Worm (Caenorhabditis elegans) whole organism, late embryonic: ENCODE data around the gene C14C6.5.

Experiments used
- C08G9.2 ChIP-seq: sonication (generic microtip); optimal IDR thresholded peaks from 2 replicates; lab custom pipeline; 2016; ENCODE audit warnings: mild to moderate bottlenecking, missing genetic modification characterization, moderate library complexity, missing compliant biosample characterization
- F13H6.1 ChIP-seq: sonication (generic microtip); optimal IDR thresholded peaks from 2 replicates; lab custom pipeline; 2016; ENCODE audit warnings: missing genetic modification characterization, missing compliant biosample characterization
- K02D7.2 ChIP-seq: sonication (generic microtip); optimal IDR thresholded peaks from 2 replicates; lab custom pipeline; 2017; ENCODE audit warnings: mild to moderate bottlenecking, missing genetic modification characterization, missing compliant biosample characterization
- T23F11.4 ChIP-seq: fragments of 200-800 bp; sonication (Bioruptor generic); optimal IDR thresholded peaks from 2 replicates; lab custom pipeline; 2018; ENCODE audit warnings: mild to moderate bottlenecking, missing genetic modification characterization, missing compliant biosample characterization
- Y22D7AL.16 ChIP-seq: sonication (generic microtip); optimal IDR thresholded peaks from 2 replicates; lab custom pipeline; 2016; ENCODE audit warnings: missing genetic modification characterization, missing compliant biosample characterization
- ahr-1 ChIP-seq: sonication (generic microtip); optimal IDR thresholded peaks from 2 replicates; lab custom pipeline; 2016; ENCODE audit warnings: missing genetic modification characterization, missing compliant biosample characterization
- ceh-18 ChIP-seq: sonication (generic microtip); optimal IDR thresholded peaks from 2 replicates; lab custom pipeline; 2016; ENCODE audit warnings: missing genetic modification characterization, missing compliant biosample characterization
- ceh-2 ChIP-seq: sonication (generic microtip); optimal IDR thresholded peaks from 2 replicates; lab custom pipeline; 2016; ENCODE audit warnings: missing genotype, missing genetic modification characterization, missing compliant biosample characterization
- ceh-30 ChIP-seq: fragments of 150-350 bp; optimal IDR thresholded peaks from 2 replicates; lab custom pipeline; 2014; ENCODE audit warnings: missing biosample characterization, missing genetic modification characterization
- ceh-31 ChIP-seq: sonication (generic microtip); optimal IDR thresholded peaks from 2 replicates; lab custom pipeline; 2016; ENCODE audit warnings: missing genetic modification characterization, missing compliant biosample characterization
- ceh-34 ChIP-seq: sonication (generic microtip); optimal IDR thresholded peaks from 2 replicates; lab custom pipeline; 2016; ENCODE audit warnings: mild to moderate bottlenecking, missing genetic modification characterization, missing compliant biosample characterization
- ceh-48 ChIP-seq: sonication (generic microtip); optimal IDR thresholded peaks from 2 replicates; lab custom pipeline; 2016; ENCODE audit warnings: missing genetic modification characterization, inconsistent platforms, missing compliant biosample characterization
- ceh-9 ChIP-seq: sonication (generic microtip); optimal IDR thresholded peaks from 2 replicates; lab custom pipeline; 2016; ENCODE audit warnings: mild to moderate bottlenecking, missing genetic modification characterization, inconsistent platforms, missing compliant biosample characterization
- che-1 ChIP-seq: sonication (generic microtip); optimal IDR thresholded peaks from 2 replicates; lab custom pipeline; 2016; ENCODE audit warnings: mild to moderate bottlenecking, missing genetic modification characterization, missing compliant biosample characterization
- dmd-4 ChIP-seq: sonication (generic microtip); optimal IDR thresholded peaks from 2 replicates; lab custom pipeline; 2016; ENCODE audit warnings: borderline replicate concordance, missing genetic modification characterization, missing compliant biosample characterization
- dve-1 ChIP-seq: sonication (generic microtip); optimal IDR thresholded peaks from 2 replicates; lab custom pipeline; 2017; ENCODE audit warnings: antibody characterized with exemption, mild to moderate bottlenecking, missing genetic modification characterization, missing compliant biosample characterization
- elt-2 ChIP-seq: sonication (generic microtip); optimal IDR thresholded peaks from 2 replicates; lab custom pipeline; 2016; ENCODE audit warnings: missing genetic modification reagents, missing genetic modification characterization, missing compliant biosample characterization
- ets-4 ChIP-seq: sonication (generic microtip); optimal IDR thresholded peaks from 2 replicates; lab custom pipeline; 2016; ENCODE audit warnings: missing genetic modification characterization, missing compliant biosample characterization
- eyg-1 ChIP-seq: sonication (generic microtip); optimal IDR thresholded peaks from 2 replicates; lab custom pipeline; 2016; ENCODE audit warnings: missing genotype, missing genetic modification characterization, missing compliant biosample characterization
- fkh-10 ChIP-seq: fragments of 150-350 bp; optimal IDR thresholded peaks from 2 replicates; lab custom pipeline; 2014; ENCODE audit warnings: missing biosample characterization, missing genetic modification reagents, missing genetic modification characterization
- fkh-6 ChIP-seq: sonication (generic microtip); optimal IDR thresholded peaks from 2 replicates; lab custom pipeline; 2016; ENCODE audit warnings: missing genetic modification characterization, missing compliant biosample characterization
- gmeb-2 ChIP-seq: sonication (generic microtip); optimal IDR thresholded peaks from 2 replicates; lab custom pipeline; 2016; ENCODE audit warnings: missing genetic modification characterization, inconsistent platforms, missing compliant biosample characterization
- hlh-13 ChIP-seq: fragments of 200-800 bp; sonication (Bioruptor generic); optimal IDR thresholded peaks from 2 replicates; lab custom pipeline; 2018; ENCODE audit warnings: mild to moderate bottlenecking, missing genetic modification characterization, missing compliant biosample characterization
- hlh-15 ChIP-seq: sonication (generic microtip); optimal IDR thresholded peaks from 2 replicates; lab custom pipeline; 2016; ENCODE audit warnings: missing genetic modification characterization, missing compliant biosample characterization
- hlh-30 ChIP-seq: sonication (generic microtip); optimal IDR thresholded peaks from 2 replicates; lab custom pipeline; 2017; ENCODE audit warnings: antibody characterized with exemption, missing genetic modification characterization, missing compliant biosample characterization; ENCODE audit not compliant: insufficient read depth
- lin-11 ChIP-seq: fragments of 200-800 bp; sonication (Bioruptor generic); optimal IDR thresholded peaks from 2 replicates; lab custom pipeline; 2018; ENCODE audit warnings: mild to moderate bottlenecking, missing genetic modification characterization, missing compliant biosample characterization
- madf-2 ChIP-seq: sonication (generic microtip); optimal IDR thresholded peaks from 2 replicates; lab custom pipeline; 2017; ENCODE audit warnings: missing genetic modification characterization, missing compliant biosample characterization
- mec-3 ChIP-seq: sonication (generic microtip); optimal IDR thresholded peaks from 2 replicates; lab custom pipeline; 2016; ENCODE audit warnings: borderline replicate concordance, missing genetic modification characterization, missing compliant biosample characterization
- nhr-232 ChIP-seq: sonication (generic microtip); optimal IDR thresholded peaks from 2 replicates; lab custom pipeline; 2016; ENCODE audit warnings: missing genetic modification characterization, missing compliant biosample characterization
- pat-9 ChIP-seq: fragments of 200-800 bp; sonication (Bioruptor generic); optimal IDR thresholded peaks from 2 replicates; lab custom pipeline; 2018; ENCODE audit warnings: mild to moderate bottlenecking, missing genetic modification characterization, moderate library complexity, missing compliant biosample characterization
- pha-2 ChIP-seq: sonication (generic microtip); optimal IDR thresholded peaks from 2 replicates; lab custom pipeline; 2017; ENCODE audit warnings: mild to moderate bottlenecking, missing genetic modification characterization, missing compliant biosample characterization
- pha-4 ChIP-seq: fragments of 150-350 bp; optimal IDR thresholded peaks from 2 replicates; lab custom pipeline; 2018; ENCODE audit warnings: missing biosample characterization, missing genetic modification reagents, missing genetic modification characterization
- pqm-1 ChIP-seq: sonication (generic microtip); optimal IDR thresholded peaks from 2 replicates; lab custom pipeline; 2016; ENCODE audit warnings: missing genetic modification characterization, missing compliant biosample characterization
- pros-1 ChIP-seq: fragments of 150-350 bp; optimal IDR thresholded peaks from 2 replicates; lab custom pipeline; 2014; ENCODE audit warnings: missing biosample characterization, missing genetic modification reagents, missing genetic modification characterization
- ref-2 ChIP-seq: sonication (generic microtip); optimal IDR thresholded peaks from 2 replicates; lab custom pipeline; 2016; ENCODE audit warnings: missing genetic modification characterization, missing compliant biosample characterization
- rnt-1 ChIP-seq: sonication (generic microtip); optimal IDR thresholded peaks from 2 replicates; lab custom pipeline; 2016; ENCODE audit warnings: missing genetic modification characterization, missing compliant biosample characterization
- sox-2 ChIP-seq: fragments of 200-800 bp; sonication (Bioruptor generic); IDR thresholded peaks from 2 replicates; pipeline ENCODE4 v1.3.6; 2022; ENCODE audit warnings: missing genetic modification reagents, missing genetic modification characterization, missing compliant biosample characterization
- tbx-2 ChIP-seq: sonication (generic microtip); optimal IDR thresholded peaks from 2 replicates; lab custom pipeline; 2016; ENCODE audit warnings: missing genetic modification characterization, missing compliant biosample characterization
- unc-86 ChIP-seq: sonication (generic microtip); optimal IDR thresholded peaks from 2 replicates; lab custom pipeline; 2016; ENCODE audit warnings: missing genetic modification characterization, missing compliant biosample characterization
- ztf-16 ChIP-seq: sonication (generic microtip); optimal IDR thresholded peaks from 2 replicates; lab custom pipeline; 2017; ENCODE audit warnings: missing genetic modification characterization, missing compliant biosample characterization

The C14C6.5 gene

DNA sequence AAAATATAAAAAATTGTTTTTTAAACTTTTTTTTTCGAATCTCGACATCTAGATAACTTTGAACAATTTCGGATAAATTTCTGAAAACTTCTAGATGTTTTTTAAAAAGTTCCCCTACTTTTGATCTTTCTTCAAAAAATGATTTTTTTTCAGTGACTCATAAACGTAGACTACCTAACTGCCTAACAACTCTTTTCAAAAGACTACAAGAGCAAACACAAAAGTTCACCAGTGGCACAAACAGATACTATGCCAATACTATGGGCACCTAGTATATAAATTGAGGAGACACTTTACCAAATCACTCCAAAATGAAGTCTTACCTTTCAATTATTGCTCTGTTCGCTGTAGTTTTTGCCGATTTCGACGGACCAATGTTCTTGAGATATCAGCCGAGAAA is 32.7 kb upstream of the C14C6.5 start, which contains the start of gene srlf-35:
TSS of gene srlf-35 (plus strand) at position 301 of the 400 bp plus-strand sequence.
- TF ChIP-seq pat-9 (no peak), ztf-16 (no peak), C08G9.2 (no peak), lin-11 (tag; lab: Kevin White, UChicago) (no peak), T23F11.4 (GFP tag; lab: Kevin White, UChicago) (no peak), hlh-15 (tag; lab: Kevin White, UChicago) (no peak), rnt-1 (tag; lab: Kevin White, UChicago) (no peak), nhr-232 (no peak), ceh-31 (no peak), unc-86 (no peak), pha-4 (tag; lab: Kevin White, UChicago) (no peak), hlh-30 (no peak), Y22D7AL.16 (tag; lab: Kevin White, UChicago) (no peak), dmd-4 (tag; lab: Kevin White, UChicago) (no peak), hlh-13 (GFP tag; lab: Kevin White, UChicago) (no peak), K02D7.2 (tag; lab: Kevin White, UChicago) (no peak), sox-2 (no peak)

DNA sequence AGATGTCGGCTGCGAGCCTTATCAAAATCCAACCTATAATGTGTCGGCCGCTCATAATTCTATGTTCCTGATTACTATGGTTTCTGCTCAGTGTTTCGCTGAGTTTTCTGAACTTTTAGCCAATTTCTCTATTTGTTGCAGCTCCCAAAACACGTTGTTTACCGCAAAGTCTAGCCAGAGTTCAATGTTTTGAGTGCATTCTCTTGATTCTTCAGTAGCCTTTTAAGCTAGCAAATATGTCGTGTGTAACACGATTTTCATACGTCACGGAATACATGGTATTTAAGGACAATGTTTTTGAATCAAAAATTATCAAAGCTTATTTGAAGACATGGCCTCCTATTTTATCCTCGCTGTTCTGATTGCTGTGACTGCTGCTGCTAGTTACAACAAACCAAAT is 31.2 kb upstream of the C14C6.5 start, which contains the start of gene srlf-19:
TSS of gene srlf-19 (plus strand) at position 301 of the 400 bp plus-strand sequence.
- TF ChIP-seq sox-2, result no peak
- no peak for TF ChIP-seq ceh-30 (tag; lab: Kevin White, UChicago)
- TF ChIP-seq madf-2 (tag; lab: Kevin White, UChicago), result no peak
- TF ChIP-seq tbx-2 (tag; lab: Kevin White, UChicago), result no peak

DNA sequence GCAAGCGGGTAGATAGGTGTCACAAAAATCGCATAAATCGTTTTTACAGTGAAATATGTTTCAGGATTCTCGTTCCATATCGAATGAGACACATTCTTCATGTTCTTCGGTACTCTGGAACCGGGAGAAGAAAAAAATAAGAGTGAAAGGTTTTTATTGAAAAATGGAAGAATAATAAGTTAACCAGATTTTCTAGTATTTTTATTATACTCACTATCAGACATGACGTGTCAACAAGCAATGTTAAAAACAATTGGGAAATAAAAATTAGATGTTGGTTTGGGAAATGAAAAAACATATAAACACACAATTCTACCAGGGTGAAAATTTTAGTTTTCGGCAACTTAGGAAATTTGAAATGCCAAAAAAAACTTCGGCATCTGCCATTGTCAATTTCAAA is 24.0 kb upstream of the C14C6.5 start, which contains the start of gene srh-37:
TSS of gene srh-37 (minus strand) at position 101 of the 400 bp plus-strand sequence.
- TF ChIP-seq ref-2, result no peak
- no peak for TF ChIP-seq fkh-6 (tag; lab: Kevin White, UChicago)
- no peak for TF ChIP-seq sox-2
- no peak for TF ChIP-seq ceh-34 (tag; lab: Kevin White, UChicago)
- no peak for TF ChIP-seq eyg-1 (tag; lab: Kevin White, UChicago)
- no peak for TF ChIP-seq ceh-48 (tag; lab: Kevin White, UChicago)
- no peak for TF ChIP-seq ceh-9 (tag; lab: Kevin White, UChicago)
- TF ChIP-seq hlh-30, result no peak
- TF ChIP-seq mec-3 (tag; lab: Kevin White, UChicago), result no peak
- no peak for TF ChIP-seq pha-4 (tag; lab: Kevin White, UChicago)
- TF ChIP-seq tbx-2 (tag; lab: Kevin White, UChicago), result no peak
- no peak for TF ChIP-seq gmeb-2 (tag; lab: Kevin White, UChicago)
- no peak for TF ChIP-seq F13H6.1 (tag; lab: Kevin White, UChicago)
- no peak for TF ChIP-seq che-1 (tag; lab: Kevin White, UChicago)
- TF ChIP-seq K02D7.2 (tag; lab: Kevin White, UChicago), result no peak
- no peak for TF ChIP-seq dve-1 (tag; lab: Kevin White, UChicago)
- no peak for TF ChIP-seq ztf-16

DNA sequence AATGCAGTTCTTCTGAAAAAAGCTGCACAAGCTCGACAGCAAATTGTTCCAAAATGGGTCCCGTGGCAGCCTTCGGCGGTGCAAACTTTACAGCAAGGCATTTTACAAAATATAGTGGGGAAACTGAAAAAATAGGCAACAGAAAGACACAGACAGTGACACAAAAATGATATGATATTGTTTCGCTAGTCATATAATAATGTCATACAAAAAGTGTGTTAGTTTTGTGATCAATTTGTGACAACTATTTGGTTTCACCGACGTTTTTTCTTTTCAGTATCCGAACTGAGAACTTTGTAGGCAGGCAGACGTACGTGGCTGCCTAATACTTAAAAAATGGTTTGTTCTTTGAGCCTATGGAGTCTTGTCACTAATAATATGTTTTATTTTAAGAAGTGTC is 17.0 kb upstream of the C14C6.5 start, which contains the start of gene nhr-210:
TSS of gene nhr-210 (minus strand) at position 101 of the 400 bp plus-strand sequence.
- TF ChIP-seq pros-1, result no peak
- TF ChIP-seq fkh-10 (GFP tag; lab: Kevin White, UChicago), result no peak
- no peak for TF ChIP-seq dve-1 (tag; lab: Kevin White, UChicago)
- TF ChIP-seq ceh-9 (tag; lab: Kevin White, UChicago), result no peak
- TF ChIP-seq hlh-15 (tag; lab: Kevin White, UChicago), result no peak
- no peak for TF ChIP-seq lin-11 (tag; lab: Kevin White, UChicago)
- TF ChIP-seq dmd-4 (tag; lab: Kevin White, UChicago), result no peak
- no peak for TF ChIP-seq pha-2 (tag; lab: Kevin White, UChicago)
- no peak for TF ChIP-seq ceh-31
- no peak for TF ChIP-seq ahr-1
- TF ChIP-seq ceh-2 (tag; lab: Kevin White, UChicago), result no peak
- no peak for TF ChIP-seq ceh-18 (tag; lab: Kevin White, UChicago)
- TF ChIP-seq elt-2, result no peak
- TF ChIP-seq C08G9.2, result no peak
- no peak for TF ChIP-seq ets-4 (tag; lab: Kevin White, UChicago)
- TF ChIP-seq nhr-232, result no peak
- TF ChIP-seq ceh-30 (tag; lab: Kevin White, UChicago), result no peak
- TF ChIP-seq tbx-2 (tag; lab: Kevin White, UChicago), result no peak
- TF ChIP-seq pqm-1 (tag; lab: Kevin White, UChicago), result no peak
